Worm (Caenorhabditis elegans) whole organism, L2 larva: ENCODE measurements around the gene ddo-2.

ENCODE experiments used
- ama-1 ChIP-seq: fragments of 150-350 bp; optimal IDR thresholded peaks from 2 replicates; lab custom pipeline; 2018; ENCODE audit warnings: inconsistent platforms
- egl-27 ChIP-seq: sonication (generic microtip); optimal IDR thresholded peaks from 3 replicates; lab custom pipeline; 2017; ENCODE audit warnings: missing biosample characterization, missing genetic modification reagents, missing genetic modification characterization
- lin-39 ChIP-seq: fragments of 150-350 bp; optimal IDR thresholded peaks from 2 replicates; lab custom pipeline; 2014; ENCODE audit warnings: missing biosample characterization, missing genetic modification reagents, missing genetic modification characterization
- snpc-4 ChIP-seq: fragments of 150-350 bp; optimal IDR thresholded peaks from 2 replicates; lab custom pipeline; 2014; ENCODE audit warnings: missing biosample characterization, missing genetic modification characterization
- ztf-4 ChIP-seq: fragments of 150-350 bp; optimal IDR thresholded peaks from 2 replicates; lab custom pipeline; 2014; ENCODE audit warnings: missing biosample characterization, missing genetic modification characterization

ce11 chrV:7387755-7388154 is 47.8 kb downstream of the ddo-2 start, which contains the start of gene C02H6.3:
- TF ChIP-seq snpc-4 (tag; lab: Kevin White, UChicago) (no peak), ztf-4 (tag; lab: Kevin White, UChicago) (no peak), lin-39 (tag; lab: Kevin White, UChicago) (no peak), egl-27 (tag; lab: Kevin White, UChicago) (no peak), ama-1 (no peak)
